Worm (Caenorhabditis elegans): ENCODE data around the gene M05D6.8.

The M05D6.8 gene

DNA sequence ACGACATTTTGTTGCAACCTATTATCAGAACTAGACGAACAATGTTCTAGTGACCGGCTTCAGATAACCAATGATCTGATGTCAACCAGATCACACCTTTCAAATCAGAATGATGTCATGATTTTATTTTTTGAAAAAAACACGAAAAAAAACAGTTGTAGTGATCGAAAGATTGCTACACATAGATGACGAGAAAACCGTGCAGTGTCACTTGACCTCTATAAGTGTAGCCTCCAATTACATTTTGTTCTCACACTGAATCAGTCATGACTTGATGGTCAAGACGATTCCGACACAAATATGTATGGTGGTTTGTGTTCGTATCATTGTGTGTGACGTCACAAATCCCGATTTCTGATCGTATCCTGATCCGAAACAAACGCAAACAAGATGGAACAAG is 30.9 kb downstream of the M05D6.8 start (continued):
- TF ChIP-seq zip-4 (GFP tag; optimal IDR thresholded peaks at IDR 0.05), result no peak
- no peak for TF ChIP-seq nhr-11 (tag; optimal IDR thresholded peaks at IDR 0.05)
- no peak for TF ChIP-seq hlh-4 (tag; optimal IDR thresholded peaks at IDR 0.05)

DNA sequence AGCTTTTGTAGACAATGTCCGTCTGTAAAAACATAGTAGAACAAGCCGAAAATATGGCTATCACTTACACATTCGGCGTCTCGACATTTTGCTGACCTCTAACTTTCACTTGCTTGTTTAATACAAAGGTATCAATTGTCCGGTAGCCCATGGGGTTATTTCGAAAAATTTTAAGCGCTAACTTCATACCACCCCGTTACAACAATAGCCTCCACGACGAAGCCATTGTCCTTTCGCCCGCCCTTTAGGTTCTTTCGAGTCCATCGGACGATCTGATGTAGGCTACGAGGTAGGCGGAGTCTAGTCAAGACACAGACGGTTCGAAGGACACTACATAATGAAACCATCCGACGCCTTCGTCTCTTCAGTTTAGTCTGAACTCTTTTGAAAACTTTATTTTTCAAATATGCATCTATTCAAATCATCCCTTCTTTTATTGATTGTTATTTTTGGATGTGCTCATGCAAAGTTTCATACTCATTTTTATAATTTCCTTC is 32.2 kb downstream of the M05D6.8 start, which contains the start of gene lips-10:
Gene lips-10 (plus strand): TSS at position 378 of the 497 bp plus-strand sequence.
- TF ChIP-seq blmp-1 (tag; optimal IDR thresholded peaks at IDR 0.05) (peak; percentile 49), elt-3 (tag; optimal IDR thresholded peaks at IDR 0.05) (peak in 1 of 6 experiments; percentile 22), fkh-4 (tag; optimal IDR thresholded peaks at IDR 0.05; ENCODE audit: borderline replicate concordance) (no peak), nhr-85 (tag) (peak; percentile 71)

DNA sequence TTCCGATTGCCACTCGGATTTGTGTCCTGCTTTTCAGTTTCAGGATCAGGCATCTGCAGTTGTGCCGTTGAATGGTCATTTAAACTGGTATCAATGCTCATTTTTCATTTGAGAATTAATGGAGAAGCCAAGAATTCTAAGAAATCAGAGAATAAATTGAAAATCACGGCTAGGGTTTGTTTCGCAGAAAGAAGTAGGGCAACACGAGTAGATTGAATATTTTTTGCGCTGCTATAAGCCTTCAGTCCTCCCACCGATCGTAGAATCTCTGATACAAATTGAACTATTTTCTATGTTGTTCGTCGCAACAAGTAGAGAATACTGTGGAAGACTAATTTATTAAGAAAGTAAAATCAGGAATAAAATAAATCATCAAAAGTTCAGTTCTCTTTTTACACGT is 34.0 kb downstream of the M05D6.8 start, which contains the start of gene acp-3:
Gene acp-3 (minus strand): TSS at position 101 of the 400 bp plus-strand sequence.
- TF ChIP-seq efl-1 (optimal IDR thresholded peaks at IDR 0.05) (no peak), efl-1 (GFP tag; optimal IDR thresholded peaks at IDR 0.05 in 1 of 2) (peak in 1 of 2 experiments; percentile 45), nhr-90 (tag; optimal IDR thresholded peaks at IDR 0.05; ENCODE audit: poor library complexity) (no peak)

DNA sequence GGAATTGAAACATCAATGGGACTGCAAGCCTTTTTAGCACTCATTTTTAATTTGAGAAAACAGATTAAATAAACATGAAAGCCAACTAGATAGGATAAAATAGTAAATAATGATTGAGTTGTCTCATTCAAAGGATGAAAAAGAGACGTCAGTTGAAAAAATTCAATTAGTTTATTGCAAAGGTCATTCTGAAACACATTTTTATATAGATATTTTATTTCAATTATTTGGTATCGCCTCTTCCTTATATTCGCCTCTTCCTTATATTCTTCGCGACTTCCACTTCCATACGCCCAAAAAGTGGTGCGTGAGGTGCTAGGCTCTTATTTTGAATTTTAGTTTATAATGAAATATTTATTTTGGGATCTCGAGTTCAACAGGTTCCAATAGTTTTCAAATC is 36.0 kb downstream of the M05D6.8 start, which contains the start of gene acp-4:
Gene acp-4 (minus strand): TSS at position 101 of the 400 bp plus-strand sequence.
- TF ChIP-seq zag-1 (tag; optimal IDR thresholded peaks at IDR 0.05) (no peak), hlh-17 (GFP tag; optimal IDR thresholded peaks at IDR 0.05; ENCODE audit: borderline replicate concordance) (no peak)

ce11 chrII:8431954-8432353 is 39.1 kb downstream of the M05D6.8 start, which contains the start of gene acp-2:
acp-2 (minus strand) TSS chrII:8432054.
- TF ChIP-seq egl-13 (tag; optimal IDR thresholded peaks at IDR 0.05), result no peak
- TF ChIP-seq nhr-20 (tag; optimal IDR thresholded peaks at IDR 0.05), result no peak
- no peak for TF ChIP-seq alr-1 (tag; optimal IDR thresholded peaks at IDR 0.05; ENCODE audit: borderline replicate concordance)
- TF ChIP-seq egl-27 (tag; optimal IDR thresholded peaks at IDR 0.05), result no peak

DNA sequence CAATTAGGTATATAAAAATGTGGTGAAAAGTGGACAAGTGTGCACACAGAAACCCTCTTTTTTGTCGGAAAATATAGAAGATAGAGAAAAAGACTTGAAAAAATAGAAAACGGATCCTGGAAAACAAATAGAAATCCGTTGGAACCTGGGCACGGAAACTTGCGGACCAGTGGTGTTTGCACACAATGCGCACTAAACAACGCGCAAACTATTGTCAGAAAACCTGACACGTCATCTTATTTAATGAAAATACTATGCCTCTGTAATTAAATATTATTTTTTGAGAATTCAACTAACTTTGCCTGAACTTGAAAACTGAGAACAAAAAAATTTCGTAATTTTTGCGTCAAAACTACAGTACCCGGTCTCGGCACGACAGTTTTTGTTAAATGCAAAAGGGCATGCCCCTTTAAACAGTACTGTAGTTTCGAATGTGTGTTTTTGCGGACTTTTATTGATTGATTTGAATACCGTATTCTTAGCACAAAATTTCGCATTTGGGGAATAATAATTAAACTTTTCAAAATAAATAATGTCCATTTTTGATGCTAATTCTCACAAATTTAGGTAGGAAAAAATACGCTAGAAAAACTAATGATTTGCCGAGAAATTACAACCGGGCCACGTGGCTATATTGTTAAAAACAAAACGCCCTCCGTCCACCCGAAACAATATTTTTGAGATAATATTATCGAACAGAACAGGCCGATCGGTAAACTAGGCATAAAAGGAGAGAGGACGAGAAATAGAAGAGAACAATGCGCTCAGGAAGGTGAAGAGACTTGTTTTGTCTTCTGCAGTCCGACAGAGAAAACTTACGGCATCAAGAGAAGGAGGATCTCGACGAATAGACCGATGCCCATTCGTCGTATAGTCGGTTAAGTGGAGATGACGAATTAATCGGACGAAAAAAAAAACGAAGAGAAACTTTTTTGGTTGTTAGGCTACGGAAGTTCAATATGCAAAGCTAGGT is 41.8 kb downstream of the M05D6.8 start:
- TF ChIP-seq lin-14 (GFP tag; optimal IDR thresholded peaks at IDR 0.05), result peak; percentile 47
- TF ChIP-seq snu-23 (GFP tag; optimal IDR thresholded peaks at IDR 0.05), result peak; percentile 36
- no peak for TF ChIP-seq ceh-82 (tag; optimal IDR thresholded peaks at IDR 0.05)
- TF ChIP-seq ceh-88 (GFP tag; IDR thresholded peaks at IDR 0.05), result no peak
- TF ChIP-seq mep-1 (tag; optimal IDR thresholded peaks at IDR 0.05), result peak; percentile 68
- peak; percentile 59 for TF ChIP-seq nhr-85 (tag)
- TF ChIP-seq lsy-2 (tag; optimal IDR thresholded peaks at IDR 0.05), result peak in 1 of 2 experiments; percentile 41
- peak; percentile 79 for TF ChIP-seq blmp-1 (tag; optimal IDR thresholded peaks at IDR 0.05)
- TF ChIP-seq dpl-1 (GFP tag; optimal IDR thresholded peaks at IDR 0.05), result peak in 2 of 3 experiments; percentile 20 to 42
- no peak for TF ChIP-seq hlh-17 (GFP tag; optimal IDR thresholded peaks at IDR 0.05; ENCODE audit: borderline replicate concordance)
- peak; percentile 38 for TF ChIP-seq xbp-1 (tag; optimal IDR thresholded peaks at IDR 0.05)
- TF ChIP-seq efl-1 (optimal IDR thresholded peaks at IDR 0.05), result peak; percentile 12 to 40
- TF ChIP-seq efl-1 (GFP tag; optimal IDR thresholded peaks at IDR 0.05 in 1 of 2), result peak in 1 of 2 experiments; percentile 26
- TF ChIP-seq lin-35 (GFP tag; optimal IDR thresholded peaks at IDR 0.05), result peak; percentile 23 to 35
- TF ChIP-seq nhr-20 (tag; optimal IDR thresholded peaks at IDR 0.05), result no peak
- TF ChIP-seq ceh-63 (GFP tag; optimal IDR thresholded peaks at IDR 0.05), result no peak
- TF ChIP-seq F16B12.6 (tag; optimal IDR thresholded peaks at IDR 0.05), result peak; percentile 84

ce11 chrII:8428758-8428946 is 42.4 kb downstream of the M05D6.8 start, which contains the start of gene F14E5.2:
F14E5.2 (minus strand) TSS chrII:8428858.
- TF ChIP-seq ceh-63 (GFP tag; optimal IDR thresholded peaks at IDR 0.05), result no peak
- no peak for TF ChIP-seq xbp-1 (tag; optimal IDR thresholded peaks at IDR 0.05)
- no peak for TF ChIP-seq mep-1 (tag; optimal IDR thresholded peaks at IDR 0.05)
- TF ChIP-seq ets-5 (GFP tag; IDR thresholded peaks at IDR 0.05), result no peak
